Worm (Caenorhabditis elegans): Measurements from ENCODE around the gene csq-1.

The csq-1 gene

DNA sequence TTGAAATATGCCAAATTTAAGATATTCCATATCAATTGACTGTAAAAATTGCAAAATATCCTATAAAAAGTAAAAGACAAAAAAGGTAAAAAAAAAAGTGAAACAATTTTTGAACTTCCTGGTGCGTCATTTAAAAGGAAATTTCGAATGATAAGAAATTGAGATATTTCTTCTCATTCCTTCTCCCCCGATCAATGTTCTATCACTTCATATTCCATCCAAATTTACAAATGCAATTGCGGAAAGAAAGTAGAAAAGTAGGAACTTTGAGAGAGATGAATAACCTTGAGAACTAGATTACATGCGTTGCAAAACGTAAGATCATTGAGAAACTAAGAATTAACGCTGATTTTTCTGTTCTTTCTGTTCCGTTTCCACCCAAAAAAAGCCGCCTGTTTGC is 24.9 kb downstream of the csq-1 start:
- TF ChIP-seq fkh-6 (tag; optimal IDR thresholded peaks at IDR 0.05) (no peak), ttx-3 (tag; optimal IDR thresholded peaks at IDR 0.05) (no peak), nhr-232 (tag; optimal IDR thresholded peaks at IDR 0.05) (no peak), dve-1 (tag; optimal IDR thresholded peaks at IDR 0.05) (no peak), npax-4 (tag; optimal IDR thresholded peaks at IDR 0.05) (no peak), elt-4 (tag; optimal IDR thresholded peaks at IDR 0.05) (no peak), pha-4 (tag; optimal IDR thresholded peaks at IDR 0.05) (no peak), sox-2 (GFP tag; IDR thresholded peaks at IDR 0.05) (no peak), zip-5 (tag; optimal IDR thresholded peaks at IDR 0.05) (no peak), nfya-1 (tag; optimal IDR thresholded peaks at IDR 0.05) (no peak), ceh-34 (tag; optimal IDR thresholded peaks at IDR 0.05) (no peak), fax-1 (tag; optimal IDR thresholded peaks at IDR 0.05) (no peak), K09A11.1 (tag; optimal IDR thresholded peaks at IDR 0.05; ENCODE audit: insufficient read depth) (no peak), hlh-13 (GFP tag; optimal IDR thresholded peaks at IDR 0.05) (no peak), ceh-30 (tag; optimal IDR thresholded peaks at IDR 0.05) (no peak)

DNA sequence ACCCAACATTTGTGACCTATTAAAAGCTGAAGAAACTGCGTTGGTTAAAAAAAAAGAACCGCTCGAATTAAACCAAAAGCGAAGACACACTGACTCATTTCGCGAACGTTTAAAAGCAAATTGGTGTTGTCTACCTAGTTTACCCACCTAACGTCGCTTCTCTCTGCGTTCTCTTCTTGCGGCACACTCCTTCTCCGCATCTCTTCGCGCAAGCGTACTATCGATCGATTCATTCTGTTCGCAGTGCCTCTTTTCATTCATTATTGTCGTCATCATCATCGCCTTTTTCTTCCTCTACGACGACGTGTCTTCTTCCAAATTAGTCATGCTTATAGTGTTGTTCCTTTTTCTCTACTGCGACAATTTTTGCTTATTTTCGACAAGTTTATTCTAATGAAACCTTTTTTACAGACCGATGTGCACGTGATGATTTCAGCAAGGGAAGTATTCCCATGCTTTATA is 26.5 kb downstream of the csq-1 start, which contains the start of gene atrn-1:
TSS of gene atrn-1 (plus strand) at position 412 of the 462 bp plus-strand sequence.
- TF ChIP-seq sox-4 (tag; optimal IDR thresholded peaks at IDR 0.05) (no peak), ref-2 (tag; optimal IDR thresholded peaks at IDR 0.05) (no peak), dve-1 (tag; optimal IDR thresholded peaks at IDR 0.05) (no peak), hlh-15 (tag; optimal IDR thresholded peaks at IDR 0.05) (no peak), lim-6 (tag; optimal IDR thresholded peaks at IDR 0.05) (no peak), ceh-9 (tag; optimal IDR thresholded peaks at IDR 0.05) (no peak), ceh-31 (tag; optimal IDR thresholded peaks at IDR 0.05) (peak; percentile 44), pha-2 (tag; optimal IDR thresholded peaks at IDR 0.05) (no peak), hlh-6 (tag; optimal IDR thresholded peaks at IDR 0.05) (no peak), ceh-48 (tag; optimal IDR thresholded peaks at IDR 0.05) (peak; percentile 48)

DNA sequence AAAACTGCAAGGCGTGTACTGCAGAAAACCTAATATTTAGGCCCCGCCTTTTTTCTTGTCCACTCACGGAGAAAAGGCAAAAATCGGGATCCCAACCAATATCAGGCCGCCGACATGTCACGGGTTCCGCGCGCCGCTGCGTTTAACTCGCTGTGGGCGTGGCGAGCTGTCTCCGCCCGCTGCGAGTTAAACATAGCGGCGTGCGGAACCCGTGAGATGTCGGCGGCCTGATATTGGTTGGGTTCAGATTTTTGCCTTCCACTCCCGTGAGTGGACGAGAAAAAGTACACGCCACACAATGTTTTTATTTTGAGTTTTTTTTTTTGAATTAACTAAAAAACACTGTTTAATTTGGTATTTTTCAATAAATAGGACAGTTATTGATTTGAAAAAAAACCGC is 30.8 kb downstream of the csq-1 start:
- TF ChIP-seq T23F11.4 (GFP tag; optimal IDR thresholded peaks at IDR 0.05) = no peak
- TF ChIP-seq hlh-30 (tag; optimal IDR thresholded peaks at IDR 0.05; ENCODE audit: insufficient read depth) = no peak
- no peak for TF ChIP-seq ztf-16 (tag; optimal IDR thresholded peaks at IDR 0.05)
- no peak for TF ChIP-seq ceh-30 (tag; optimal IDR thresholded peaks at IDR 0.05)

DNA sequence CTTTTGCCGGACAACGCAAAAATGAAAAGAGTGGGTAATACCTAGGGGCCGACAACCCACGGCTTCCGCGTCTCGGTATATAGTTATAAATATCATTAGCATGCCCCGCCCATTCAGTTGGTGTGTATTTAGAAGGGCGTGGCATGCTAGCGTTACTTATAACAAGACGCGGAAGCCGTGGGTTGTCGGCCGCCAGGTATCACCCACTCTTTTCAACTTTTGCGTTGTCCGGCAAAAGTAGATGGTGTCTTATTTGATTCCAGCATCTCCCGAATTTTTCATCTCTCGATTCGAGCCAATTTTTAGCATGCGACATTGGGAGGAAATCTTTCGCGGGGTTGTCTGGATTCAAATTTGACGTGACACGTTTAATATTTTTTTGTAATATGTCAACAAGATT is 33.1 kb downstream of the csq-1 start:
- no peak for TF ChIP-seq ceh-48 (tag; optimal IDR thresholded peaks at IDR 0.05)
- TF ChIP-seq elt-2 (tag; optimal IDR thresholded peaks at IDR 0.05) = no peak

DNA sequence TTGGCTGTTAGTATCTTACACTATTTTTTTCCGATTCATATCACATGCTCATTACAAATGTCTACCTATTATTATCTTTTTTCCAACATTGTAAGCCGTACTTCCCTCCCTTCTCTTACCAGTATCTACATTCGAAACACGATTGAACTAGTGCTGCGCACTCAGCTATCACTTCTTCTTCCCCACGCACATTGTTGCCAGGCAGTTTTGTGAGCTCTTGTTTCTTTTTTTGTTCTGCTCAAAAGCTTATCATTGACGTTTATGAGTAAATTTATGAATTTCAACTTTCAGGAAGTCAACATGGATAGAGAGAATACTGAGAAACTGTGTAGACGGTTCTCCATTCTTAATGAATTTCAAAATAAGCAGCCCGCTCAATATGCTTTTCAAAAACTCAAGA is 36.4 kb downstream of the csq-1 start, which contains the start of gene F33C8.2:
TSS of gene F33C8.2 (plus strand) at position 301 of the 400 bp plus-strand sequence.
- TF ChIP-seq dmd-4 (tag; optimal IDR thresholded peaks at IDR 0.05; ENCODE audit: borderline replicate concordance) (no peak), ceh-24 (tag; optimal IDR thresholded peaks at IDR 0.05) (no peak), ceh-9 (tag; optimal IDR thresholded peaks at IDR 0.05) (no peak), unc-3 (GFP tag; conservative IDR thresholded peaks at IDR 0.05) (no peak), unc-3 (tag; optimal IDR thresholded peaks at IDR 0.05) (no peak), hlh-6 (tag; optimal IDR thresholded peaks at IDR 0.05) (no peak), pros-1 (tag; optimal IDR thresholded peaks at IDR 0.05) (no peak)

DNA sequence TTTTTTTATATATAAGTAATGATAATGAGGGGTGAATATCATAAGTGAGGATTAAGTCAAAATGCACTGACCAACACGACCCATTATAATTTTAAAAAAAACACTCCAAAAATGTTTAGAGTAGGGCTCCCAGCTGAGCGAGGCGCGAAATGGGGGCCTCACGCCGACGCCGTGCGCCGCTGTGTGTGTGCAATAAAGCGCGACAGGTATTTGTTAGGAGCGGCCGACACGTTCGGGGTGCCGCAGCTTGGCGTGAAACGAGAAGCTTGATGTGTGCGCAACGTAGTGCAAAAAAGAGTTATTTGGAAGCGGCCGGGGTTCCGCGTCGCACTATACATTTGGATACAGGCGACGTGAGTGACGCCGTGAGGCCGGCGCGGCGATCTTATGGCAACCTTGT is 40.3 kb downstream of the csq-1 start:
- TF ChIP-seq ceh-34 (tag; optimal IDR thresholded peaks at IDR 0.05) = no peak
- TF ChIP-seq ceh-6 (GFP tag; optimal IDR thresholded peaks at IDR 0.05) = no peak
- TF ChIP-seq sdc-2 (tag; optimal IDR thresholded peaks at IDR 0.05) = no peak
- no peak for TF ChIP-seq F13H6.1 (tag; optimal IDR thresholded peaks at IDR 0.05)
- no peak for TF ChIP-seq ztf-16 (tag; optimal IDR thresholded peaks at IDR 0.05)
- TF ChIP-seq tbx-7 (tag; optimal IDR thresholded peaks at IDR 0.05) = no peak
- TF ChIP-seq ceh-18 (tag; optimal IDR thresholded peaks at IDR 0.05) = no peak
- no peak for TF ChIP-seq gmeb-2 (tag; optimal IDR thresholded peaks at IDR 0.05)
- TF ChIP-seq ama-1 (optimal IDR thresholded peaks at IDR 0.05) = no peak
- no peak for TF ChIP-seq unc-42 (tag; optimal IDR thresholded peaks at IDR 0.05)
- no peak for TF ChIP-seq zip-5 (tag; optimal IDR thresholded peaks at IDR 0.05)
- TF ChIP-seq C38D4.7 (GFP tag; optimal IDR thresholded peaks at IDR 0.05) = no peak
- no peak for TF ChIP-seq ceh-45 (GFP tag; IDR thresholded peaks at IDR 0.05)
- TF ChIP-seq nhr-232 (tag; optimal IDR thresholded peaks at IDR 0.05) = no peak
- TF ChIP-seq ref-2 (tag; optimal IDR thresholded peaks at IDR 0.05) = no peak
- TF ChIP-seq ceh-19 (GFP tag; optimal IDR thresholded peaks at IDR 0.05) = no peak
